Worm (Caenorhabditis elegans) whole organism, L3 larva: ENCODE measurements around the gene Y60A9.3.

Experiments used
- R02D3.7 ChIP-seq: fragments of 150-350 bp; optimal IDR thresholded peaks from 2 replicates; lab custom pipeline; 2014; ENCODE audit warnings: missing biosample characterization, missing genetic modification characterization
- ZK546.5 ChIP-seq: sonication (generic microtip); optimal IDR thresholded peaks from 2 replicates; lab custom pipeline; 2017; ENCODE audit warnings: missing biosample characterization, missing genetic modification characterization
- aly-2 ChIP-seq: fragments of 150-350 bp; optimal IDR thresholded peaks from 2 replicates; lab custom pipeline; 2014; ENCODE audit warnings: missing biosample characterization, missing genetic modification characterization
- ceh-28 ChIP-seq: fragments of 150-350 bp; optimal IDR thresholded peaks from 2 replicates; lab custom pipeline; 2014; ENCODE audit warnings: missing biosample characterization, missing genetic modification reagents, missing genetic modification characterization
- daf-12 ChIP-seq: fragments of 150-350 bp; optimal IDR thresholded peaks from 2 replicates; lab custom pipeline; 2014; ENCODE audit warnings: missing biosample characterization, missing genetic modification reagents, missing genetic modification characterization
- egl-27 ChIP-seq: sonication (generic microtip); optimal IDR thresholded peaks from 4 replicates; lab custom pipeline; 2017; ENCODE audit warnings: missing biosample characterization, missing genetic modification reagents, missing genetic modification characterization
- egl-5 ChIP-seq: fragments of 150-350 bp; optimal IDR thresholded peaks from 2 replicates; lab custom pipeline; 2017; ENCODE audit warnings: missing biosample characterization, missing genetic modification reagents, missing genetic modification characterization, inconsistent platforms
- elt-1 ChIP-seq: fragments of 150-350 bp; optimal IDR thresholded peaks from 2 replicates; lab custom pipeline; 2014; ENCODE audit warnings: missing biosample characterization, missing genetic modification characterization
- elt-2 ChIP-seq: sonication (generic microtip); optimal IDR thresholded peaks from 2 replicates; lab custom pipeline; 2016; ENCODE audit warnings: missing genetic modification reagents, mild to moderate bottlenecking, missing genetic modification characterization, missing compliant biosample characterization
- fkh-10 ChIP-seq: sonication (generic microtip); optimal IDR thresholded peaks from 2 replicates; lab custom pipeline; 2017; ENCODE audit warnings: missing biosample characterization, missing genetic modification reagents, missing genetic modification characterization
- hmg-11 ChIP-seq: sonication (generic microtip); optimal IDR thresholded peaks from 2 replicates; lab custom pipeline; 2016; ENCODE audit warnings: missing genetic modification characterization, missing compliant biosample characterization
- jun-1 ChIP-seq: fragments of 150-350 bp; optimal IDR thresholded peaks from 2 replicates; lab custom pipeline; 2014; ENCODE audit warnings: missing biosample characterization, missing genetic modification reagents, missing genetic modification characterization
- lsy-12 ChIP-seq: sonication (generic microtip); optimal IDR thresholded peaks from 2 replicates; lab custom pipeline; 2016; ENCODE audit warnings: mild to moderate bottlenecking, missing genetic modification characterization, missing compliant biosample characterization
- mdl-1 ChIP-seq: fragments of 150-350 bp; optimal IDR thresholded peaks from 2 replicates; lab custom pipeline; 2014; ENCODE audit warnings: missing biosample characterization, missing genetic modification characterization
- nfya-1 ChIP-seq: sonication (generic microtip); optimal IDR thresholded peaks from 2 replicates; lab custom pipeline; 2017; ENCODE audit warnings: missing genetic modification characterization, mild to moderate bottlenecking, missing compliant biosample characterization, antibody characterized with exemption, moderate library complexity; ENCODE audit not compliant: insufficient read depth
- nhr-11 ChIP-seq: fragments of 150-350 bp; optimal IDR thresholded peaks from 2 replicates; lab custom pipeline; 2014; ENCODE audit warnings: missing biosample characterization, missing genetic modification characterization
- nhr-23 ChIP-seq: fragments of 150-350 bp; optimal IDR thresholded peaks from 2 replicates; lab custom pipeline; 2014; ENCODE audit warnings: missing biosample characterization, missing genetic modification reagents, missing genetic modification characterization
- nhr-237 ChIP-seq: fragments of 150-350 bp; optimal IDR thresholded peaks from 2 replicates; lab custom pipeline; 2014; ENCODE audit warnings: missing biosample characterization, missing genetic modification characterization
- nhr-25 ChIP-seq: sonication (generic microtip); optimal IDR thresholded peaks from 2 replicates; lab custom pipeline; 2017; ENCODE audit warnings: missing biosample characterization, missing genetic modification characterization
- nhr-28 ChIP-seq: fragments of 150-350 bp; optimal IDR thresholded peaks from 2 replicates; lab custom pipeline; 2014; ENCODE audit warnings: missing biosample characterization, missing genetic modification characterization
- nhr-67 ChIP-seq: fragments of 150-350 bp; optimal IDR thresholded peaks from 2 replicates; lab custom pipeline; 2014; ENCODE audit warnings: missing biosample characterization, missing genetic modification characterization
- nhr-76 ChIP-seq: fragments of 150-350 bp; sonication (generic microtip); optimal IDR thresholded peaks from 5 replicates; lab custom pipeline; 2014; ENCODE audit warnings: missing biosample characterization, missing genetic modification characterization
- pha-4 ChIP-seq: fragments of 150-350 bp; optimal IDR thresholded peaks from 2 replicates; lab custom pipeline; 2014; ENCODE audit warnings: missing biosample characterization, missing genetic modification reagents, missing genetic modification characterization
- sea-2 ChIP-seq: fragments of 150-350 bp; sonication (generic microtip); optimal IDR thresholded peaks from 4 replicates; lab custom pipeline; 2014; ENCODE audit warnings: missing biosample characterization, missing genetic modification reagents, missing genetic modification characterization
- skn-1 ChIP-seq: fragments of 150-350 bp; optimal IDR thresholded peaks from 2 replicates; lab custom pipeline; 2014; ENCODE audit warnings: missing biosample characterization, missing genetic modification characterization
- snpc-4 ChIP-seq: fragments of 150-350 bp; optimal IDR thresholded peaks from 2 replicates; lab custom pipeline; 2014; ENCODE audit warnings: missing biosample characterization, missing genetic modification characterization
- tbx-2 ChIP-seq: sonication (generic microtip); optimal IDR thresholded peaks from 2 replicates; lab custom pipeline; 2016; ENCODE audit warnings: mild to moderate bottlenecking, missing genetic modification characterization, missing compliant biosample characterization
- unc-39 ChIP-seq: sonication (generic microtip); optimal IDR thresholded peaks from 4 replicates; lab custom pipeline; 2017; ENCODE audit warnings: missing biosample characterization, missing genetic modification characterization
- unc-62 ChIP-seq: fragments of 150-350 bp; sonication (generic microtip); optimal IDR thresholded peaks from 4 replicates; lab custom pipeline; 2014; ENCODE audit warnings: missing biosample characterization, missing genetic modification reagents, missing genetic modification characterization
- zag-1 ChIP-seq: fragments of 150-350 bp; optimal IDR thresholded peaks from 2 replicates; lab custom pipeline; 2014; ENCODE audit warnings: missing biosample characterization, missing genetic modification characterization
- ztf-11 ChIP-seq: fragments of 150-350 bp; optimal IDR thresholded peaks from 2 replicates; lab custom pipeline; 2014; ENCODE audit warnings: missing biosample characterization, missing genetic modification characterization

Y60A9.3 gene

DNA sequence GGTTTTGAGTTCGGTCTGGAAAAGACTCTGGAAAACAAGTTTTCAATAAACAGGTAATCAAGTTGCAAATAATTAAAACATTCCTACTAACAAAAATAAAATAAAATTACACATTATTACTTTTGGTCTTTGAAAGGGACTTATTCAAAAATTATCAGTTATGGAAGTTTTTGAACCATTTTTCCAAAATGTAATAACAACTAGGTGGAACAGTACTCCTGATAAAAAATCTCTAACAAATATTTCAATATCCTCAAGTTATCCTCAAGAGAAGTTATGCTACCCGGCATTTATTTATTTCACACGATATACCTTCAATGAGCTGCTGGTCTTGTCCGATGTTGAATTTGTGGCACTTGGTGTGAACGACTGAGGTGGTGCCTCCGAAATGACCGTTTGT lies 43.3 kb upstream of the Y60A9.3 start:
- TF ChIP-seq ceh-28 (tag; lab: Kevin White, UChicago): no peak
- no peak for TF ChIP-seq nhr-25 (tag; lab: Kevin White, UChicago)
- TF ChIP-seq jun-1 (tag; lab: Kevin White, UChicago): no peak
- TF ChIP-seq nhr-67 (tag; lab: Kevin White, UChicago): no peak
- TF ChIP-seq snpc-4 (tag; lab: Kevin White, UChicago): no peak
- TF ChIP-seq nhr-23 (tag; lab: Kevin White, UChicago): no peak

DNA sequence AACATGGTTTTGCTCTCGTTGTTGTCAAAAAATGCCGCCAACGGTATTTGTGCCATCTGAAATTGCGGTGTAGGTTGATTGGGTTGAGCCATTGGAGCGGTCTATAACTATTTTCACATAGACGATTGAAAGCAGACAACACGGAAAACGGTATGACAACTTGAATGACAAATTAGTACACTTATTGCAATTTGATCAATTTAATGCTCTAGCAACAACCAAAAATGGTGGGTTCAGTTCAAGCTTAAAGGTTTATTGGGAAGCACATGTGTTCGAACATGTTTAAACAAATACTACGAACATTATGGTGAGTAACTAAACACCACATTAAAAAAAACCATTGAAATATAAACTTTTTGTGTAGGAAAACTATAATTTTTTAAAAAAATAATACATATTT lies 42.7 kb upstream of the Y60A9.3 start, which contains the start of gene sel-7:
sel-7 (minus strand) TSS at position 101 of the 400 bp plus-strand sequence.
- TF ChIP-seq zag-1 (tag; lab: Kevin White, UChicago) (no peak), unc-39 (tag; lab: Kevin White, UChicago) (no peak), nhr-76 (tag; lab: Kevin White, UChicago) (no peak), nhr-67 (tag; lab: Kevin White, UChicago) (no peak), sea-2 (no peak), egl-5 (no peak), ztf-11 (no peak), mdl-1 (tag; lab: Kevin White, UChicago) (no peak), tbx-2 (no peak), R02D3.7 (tag; lab: Kevin White, UChicago) (no peak)

DNA sequence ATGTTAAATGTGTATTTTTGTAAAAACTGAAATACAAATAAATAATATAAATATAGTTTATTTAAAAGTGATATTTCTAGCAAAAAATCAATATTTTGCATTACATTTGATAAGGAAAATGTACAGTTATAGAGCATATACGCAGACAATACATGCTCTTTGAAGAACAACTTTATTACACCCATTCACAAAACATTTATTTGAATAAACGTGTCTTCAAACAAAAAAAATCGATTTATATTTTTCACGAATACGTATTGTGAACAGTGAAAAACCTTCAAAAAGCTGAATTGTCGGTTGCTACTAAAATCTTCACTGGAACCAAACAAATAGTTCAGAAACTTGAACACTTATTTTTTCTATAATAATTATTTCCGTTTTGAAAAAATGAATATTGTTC lies 35.5 kb upstream of the Y60A9.3 start, which contains the start of gene K04G11.3:
K04G11.3 (minus strand) TSS at position 101 of the 400 bp plus-strand sequence.
- TF ChIP-seq unc-62 (GFP tag; lab: Kevin White, UChicago): no peak
- no peak for TF ChIP-seq nhr-28 (tag; lab: Kevin White, UChicago)
- no peak for TF ChIP-seq jun-1 (tag; lab: Kevin White, UChicago)
- no peak for TF ChIP-seq nhr-237 (tag; lab: Kevin White, UChicago)
- no peak for TF ChIP-seq nhr-11 (tag; lab: Kevin White, UChicago)
- TF ChIP-seq R02D3.7 (tag; lab: Kevin White, UChicago): no peak
- TF ChIP-seq tbx-2: no peak
- TF ChIP-seq fkh-10 (GFP tag; lab: Kevin White, UChicago): no peak
- no peak for TF ChIP-seq elt-1 (tag; lab: Kevin White, UChicago)
- TF ChIP-seq pha-4: no peak
- TF ChIP-seq egl-27: no peak
- TF ChIP-seq daf-12: no peak
- TF ChIP-seq nfya-1 (tag; lab: Kevin White, UChicago): no peak
- TF ChIP-seq lsy-12 (tag; lab: Kevin White, UChicago): no peak

DNA sequence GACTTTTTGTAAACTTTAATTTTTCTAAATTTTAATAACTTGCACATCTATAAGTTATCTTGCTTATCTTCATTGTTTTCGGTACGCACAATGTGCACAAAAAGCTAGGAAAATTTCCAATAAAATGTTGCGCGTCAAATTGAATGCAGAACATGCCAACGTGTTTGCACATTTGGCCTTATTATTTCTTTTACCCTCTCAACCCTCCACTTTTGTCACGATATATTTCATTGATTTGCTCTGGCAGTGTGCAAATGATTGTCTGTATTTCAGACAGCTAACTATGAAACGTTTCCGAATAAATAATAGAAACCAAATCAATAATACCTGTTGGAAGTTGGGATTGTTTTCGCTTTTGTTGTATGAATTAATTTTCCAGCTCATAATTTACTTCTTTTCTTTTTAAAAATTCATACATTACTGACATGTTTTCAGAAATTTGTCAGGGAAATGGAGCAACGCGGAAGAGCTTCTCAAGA lies 33.3 kb upstream of the Y60A9.3 start, which contains the start of gene wdr-5.2:
wdr-5.2 (plus strand) TSS at position 429 of the 479 bp plus-strand sequence.
- TF ChIP-seq elt-2 (tag; lab: Kevin White, UChicago) (peak; percentile 14), nhr-23 (tag; lab: Kevin White, UChicago) (peak; percentile 52), nfya-1 (tag; lab: Kevin White, UChicago) (peak; percentile 33), nhr-67 (tag; lab: Kevin White, UChicago) (no peak), skn-1 (tag; lab: Kevin White, UChicago) (peak; percentile 16), egl-5 (no peak), pha-4 (peak; percentile 69), hmg-11 (tag; lab: Kevin White, UChicago) (peak; percentile 33)
- TF ChIP-seq, all 47 proteins: peak for 6

DNA sequence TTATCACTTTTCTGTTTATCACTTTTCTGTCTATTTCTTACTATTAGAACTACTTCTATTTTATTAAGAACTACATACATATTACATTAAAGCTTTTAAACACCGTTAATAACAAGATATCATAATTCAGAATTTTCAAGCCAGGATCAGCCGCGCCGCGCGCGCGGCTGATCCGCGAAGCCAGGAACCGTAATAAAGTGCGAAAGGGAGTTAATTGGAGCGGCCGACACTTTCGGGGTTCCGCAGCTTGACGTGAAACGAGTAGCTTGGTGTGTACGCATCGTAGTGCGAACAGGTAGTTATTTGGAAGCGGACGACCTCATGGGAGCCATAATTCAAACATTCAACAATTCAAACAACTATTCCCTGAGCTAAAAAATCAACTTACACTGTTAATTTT lies 28.0 kb upstream of the Y60A9.3 start:
- no peak for TF ChIP-seq nhr-67 (tag; lab: Kevin White, UChicago)
- no peak for TF ChIP-seq nhr-76 (tag; lab: Kevin White, UChicago)
- no peak for TF ChIP-seq snpc-4 (tag; lab: Kevin White, UChicago)
- no peak for TF ChIP-seq ZK546.5 (tag; lab: Kevin White, UChicago)
- TF ChIP-seq skn-1 (tag; lab: Kevin White, UChicago): no peak
- no peak for TF ChIP-seq aly-2 (tag; lab: Kevin White, UChicago)
- TF ChIP-seq elt-2 (tag; lab: Kevin White, UChicago): no peak
